Worm (Caenorhabditis elegans) whole organism, young adult: ENCODE data around the gene Y48B6A.5.

ENCODE experiments used
- D2030.7 ChIP-seq: fragments of 200-800 bp; sonication (Bioruptor generic); IDR thresholded peaks from 2 replicates; pipeline ENCODE4 v1.3.6; 2022; ENCODE audit warnings: missing genetic modification reagents, missing genetic modification characterization, missing compliant biosample characterization
- F22D6.2 ChIP-seq: sonication (generic microtip); optimal IDR thresholded peaks from 2 replicates; lab custom pipeline; 2016; ENCODE audit warnings: mild to moderate bottlenecking, missing genetic modification characterization, missing compliant biosample characterization
- F39B2.1 ChIP-seq: fragments of 200-800 bp; sonication (Bioruptor generic); IDR thresholded peaks from 2 replicates; pipeline ENCODE4 v1.3.6; 2022; ENCODE audit warnings: missing genetic modification reagents, missing genetic modification characterization, missing compliant biosample characterization
- F52B5.7 ChIP-seq: sonication (generic microtip); optimal IDR thresholded peaks from 2 replicates; lab custom pipeline; 2016; ENCODE audit warnings: mild to moderate bottlenecking, missing genetic modification characterization, missing compliant biosample characterization
- F57A8.1 ChIP-seq: fragments of 200-800 bp; sonication (Bioruptor generic); optimal IDR thresholded peaks from 2 replicates; lab custom pipeline; 2018; ENCODE audit warnings: mild to moderate bottlenecking, missing genetic modification characterization, moderate library complexity, missing compliant biosample characterization
- K12H6.12 ChIP-seq: fragments of 200-800 bp; sonication (Bioruptor generic); optimal IDR thresholded peaks from 2 replicates; lab custom pipeline; 2018; ENCODE audit warnings: mild to moderate bottlenecking, missing genetic modification characterization, missing compliant biosample characterization
- T07F8.4 ChIP-seq: sonication (generic microtip); optimal IDR thresholded peaks from 2 replicates; lab custom pipeline; 2016; ENCODE audit warnings: mild to moderate bottlenecking, missing genetic modification characterization, moderate library complexity, missing compliant biosample characterization
- akir-1 ChIP-seq: fragments of 200-800 bp; sonication (Bioruptor generic); optimal IDR thresholded peaks from 2 replicates; lab custom pipeline; 2018; ENCODE audit warnings: mild to moderate bottlenecking, missing genetic modification characterization, moderate library complexity, missing compliant biosample characterization
- atf-7 ChIP-seq: sonication (generic microtip); optimal IDR thresholded peaks from 2 replicates; lab custom pipeline; 2017; ENCODE audit warnings: mild to moderate bottlenecking, missing genetic modification characterization, missing compliant biosample characterization
- attf-6 ChIP-seq: fragments of 200-800 bp; sonication (Bioruptor generic); IDR thresholded peaks from 2 replicates; pipeline ENCODE4 v1.3.6; 2022; ENCODE audit warnings: missing genetic modification reagents, missing genetic modification characterization, missing compliant biosample characterization
- cebp-1 ChIP-seq, 2 experiments: fragments of 200-800 bp in 1 of 2; sonication (Bioruptor generic) in 1 of 2; sonication (generic microtip) in 1 of 2; IDR thresholded peaks in 1 of 2; optimal IDR thresholded peaks in 1 of 2; 2 replicates each; pipeline versions ENCODE4 v1.3.6 to Lab custom; 2017 to 2022; ENCODE audit warnings: missing compliant biosample characterization in 2 of 2, missing genetic modification characterization in 2 of 2, mild to moderate bottlenecking in 1 of 2, missing genetic modification reagents in 1 of 2, moderate library complexity in 1 of 2
- ceh-79 ChIP-seq: sonication (generic microtip); optimal IDR thresholded peaks from 2 replicates; lab custom pipeline; 2017; ENCODE audit warnings: mild to moderate bottlenecking, missing genetic modification characterization, missing compliant biosample characterization
- egl-18 ChIP-seq: fragments of 200-800 bp; sonication (Bioruptor generic); IDR thresholded peaks from 2 replicates; pipeline ENCODE4 v1.3.6; 2022; ENCODE audit warnings: missing genetic modification reagents, missing genetic modification characterization, missing compliant biosample characterization
- gei-17 ChIP-seq: fragments of 200-800 bp; sonication (Bioruptor generic); optimal IDR thresholded peaks from 2 replicates; lab custom pipeline; 2018; ENCODE audit warnings: mild to moderate bottlenecking, missing genetic modification characterization, missing compliant biosample characterization
- hlh-12 ChIP-seq: sonication (generic microtip); optimal IDR thresholded peaks from 2 replicates; lab custom pipeline; 2016; ENCODE audit warnings: missing genetic modification characterization, missing compliant biosample characterization
- hmg-20 ChIP-seq: fragments of 200-800 bp; sonication (Bioruptor generic); IDR thresholded peaks from 2 replicates; pipeline ENCODE4 v1.3.6; 2022; ENCODE audit warnings: missing genetic modification reagents, missing genetic modification characterization, missing compliant biosample characterization
- hrde-1 ChIP-seq: sonication (generic microtip); optimal IDR thresholded peaks from 2 replicates; lab custom pipeline; 2016; ENCODE audit warnings: missing genetic modification characterization, mild to moderate bottlenecking, missing compliant biosample characterization, moderate library complexity, missing genotype, missing genetic modification reagents, borderline replicate concordance
- hsf-1 ChIP-seq: fragments of 200-800 bp; sonication (Bioruptor generic); IDR thresholded peaks from 2 replicates; pipeline ENCODE4 v1.3.6; 2022; ENCODE audit warnings: missing genetic modification reagents, missing genetic modification characterization, missing compliant biosample characterization
- let-526 ChIP-seq: fragments of 200-800 bp; sonication (Bioruptor generic); IDR thresholded peaks from 2 replicates; pipeline ENCODE4 v1.3.6; 2022; ENCODE audit warnings: missing genetic modification reagents, missing genetic modification characterization, missing compliant biosample characterization
- let-607 ChIP-seq, 2 experiments: fragments of 200-800 bp in 1 of 2; sonication (Bioruptor generic) in 1 of 2; sonication (generic microtip) in 1 of 2; optimal IDR thresholded peaks; 2 replicates each; lab custom pipeline; 2016 to 2018; ENCODE audit warnings: mild to moderate bottlenecking in 2 of 2, missing compliant biosample characterization in 2 of 2, missing genetic modification characterization in 2 of 2, moderate library complexity in 2 of 2, missing genotype in 1 of 2
- lin-40 ChIP-seq: sonication (generic microtip); optimal IDR thresholded peaks from 2 replicates; lab custom pipeline; 2016; ENCODE audit warnings: missing genetic modification characterization, mild to moderate bottlenecking, missing compliant biosample characterization, missing genotype, missing genetic modification reagents
- lsl-1 ChIP-seq: fragments of 200-800 bp; sonication (Bioruptor generic); optimal IDR thresholded peaks from 2 replicates; lab custom pipeline; 2018; ENCODE audit warnings: mild to moderate bottlenecking, missing genetic modification characterization, moderate library complexity, missing compliant biosample characterization
- mes-4 ChIP-seq: sonication (generic microtip); optimal IDR thresholded peaks from 2 replicates; lab custom pipeline; 2016; ENCODE audit warnings: missing genotype, missing genetic modification characterization, missing compliant biosample characterization
- nfyb-1 ChIP-seq: fragments of 200-800 bp; sonication (Bioruptor generic); IDR thresholded peaks from 2 replicates; pipeline ENCODE4 v1.3.6; 2022; ENCODE audit warnings: missing genetic modification reagents, missing genetic modification characterization, missing compliant biosample characterization
- nhr-120 ChIP-seq: fragments of 200-800 bp; sonication (Bioruptor generic); IDR thresholded peaks from 2 replicates; pipeline ENCODE4 v1.3.6; 2022; ENCODE audit warnings: missing genetic modification characterization, missing compliant biosample characterization
- nhr-179 ChIP-seq: sonication (generic microtip); optimal IDR thresholded peaks from 2 replicates; lab custom pipeline; 2016; ENCODE audit warnings: mild to moderate bottlenecking, missing genetic modification characterization, missing compliant biosample characterization
- nhr-27 ChIP-seq: fragments of 200-800 bp; sonication (Bioruptor generic); optimal IDR thresholded peaks from 2 replicates; lab custom pipeline; 2018; ENCODE audit warnings: mild to moderate bottlenecking, missing genetic modification characterization, moderate library complexity, missing compliant biosample characterization
- nhr-80 ChIP-seq: sonication (generic microtip); optimal IDR thresholded peaks from 2 replicates; lab custom pipeline; 2016; ENCODE audit warnings: missing genetic modification characterization, missing compliant biosample characterization
- nhr-90 ChIP-seq: sonication (generic microtip); optimal IDR thresholded peaks from 2 replicates; lab custom pipeline; 2016; ENCODE audit warnings: missing genotype, mild to moderate bottlenecking, missing genetic modification characterization, missing compliant biosample characterization
- snpc-1.1 ChIP-seq: sonication (generic microtip); optimal IDR thresholded peaks from 2 replicates; lab custom pipeline; 2017; ENCODE audit warnings: missing genetic modification characterization, mild to moderate bottlenecking, missing compliant biosample characterization, antibody characterized with exemption, moderate library complexity, missing genotype, missing genetic modification reagents; ENCODE audit not compliant: insufficient read depth
- unc-62 ChIP-seq: fragments of 150-350 bp; optimal IDR thresholded peaks from 2 replicates; lab custom pipeline; 2014; ENCODE audit warnings: missing biosample characterization, missing genetic modification reagents, missing genetic modification characterization
- ztf-18 ChIP-seq: sonication (generic microtip); optimal IDR thresholded peaks from 2 replicates; lab custom pipeline; 2016; ENCODE audit warnings: missing genotype, mild to moderate bottlenecking, missing genetic modification characterization, missing compliant biosample characterization

Y48B6A.5 gene

DNA sequence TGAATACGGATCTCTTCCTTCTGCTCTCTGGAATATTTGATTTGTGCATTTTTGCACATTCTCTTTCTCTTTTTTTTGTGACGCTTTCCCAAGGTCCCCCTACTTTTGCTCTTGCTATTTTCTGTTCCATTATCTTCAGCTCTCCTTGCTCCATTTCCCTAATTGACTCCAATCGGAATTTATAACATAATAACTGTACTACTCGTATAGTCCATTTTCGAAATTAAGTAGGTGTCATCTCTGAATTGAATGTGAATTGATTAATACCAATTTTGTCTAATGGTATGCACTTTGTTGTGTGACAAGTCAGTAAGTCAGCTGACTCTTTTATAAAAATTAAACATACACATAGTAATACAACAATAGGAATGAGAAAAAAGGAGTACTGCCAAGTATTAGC lies 20.9 kb upstream of the Y48B6A.5 start:
- TF ChIP-seq hrde-1: no peak
- TF ChIP-seq hsf-1: no peak
- TF ChIP-seq nfyb-1 (GFP tag; lab: Robert Waterston, UW): no peak
- TF ChIP-seq nhr-90 (tag; lab: Kevin White, UChicago): no peak
- no peak for TF ChIP-seq hlh-12
- no peak for TF ChIP-seq F39B2.1 (GFP tag; lab: Robert Waterston, UW)
- TF ChIP-seq F22D6.2 (tag; lab: Kevin White, UChicago): no peak
- no peak for TF ChIP-seq nhr-179 (tag; lab: Kevin White, UChicago)
- TF ChIP-seq K12H6.12 (tag; lab: Kevin White, UChicago): no peak
- no peak for TF ChIP-seq snpc-1.1 (tag; lab: Kevin White, UChicago)
- no peak for TF ChIP-seq let-526
- no peak for TF ChIP-seq mes-4 (tag; lab: Kevin White, UChicago)
- TF ChIP-seq ceh-79 (tag; lab: Kevin White, UChicago): no peak
- TF ChIP-seq F57A8.1 (GFP tag; lab: Kevin White, UChicago): no peak
- TF ChIP-seq gei-17 (GFP tag; lab: Kevin White, UChicago): no peak
- TF ChIP-seq egl-18: no peak
- no peak for TF ChIP-seq let-607 (tag; optimal IDR thresholded peaks at IDR 0.05; lab: Kevin White, UChicago)
- TF ChIP-seq F52B5.7 (tag; lab: Kevin White, UChicago): no peak

- no peak for TF ChIP-seq attf-6 (GFP tag; lab: Robert Waterston, UW)
- TF ChIP-seq nhr-120 (GFP tag; lab: Robert Waterston, UW): no peak
- TF ChIP-seq lin-40 (tag; lab: Kevin White, UChicago): no peak
- no peak for TF ChIP-seq ceh-79 (tag; lab: Kevin White, UChicago)
- TF ChIP-seq hmg-20 (GFP tag; lab: Robert Waterston, UW): no peak
- no peak for TF ChIP-seq nhr-80 (tag; lab: Kevin White, UChicago)
- no peak for TF ChIP-seq T07F8.4 (tag; lab: Kevin White, UChicago)
- TF ChIP-seq nhr-27: no peak
Observed at ce11 chrII:14187456-14187855, 12.5 kb upstream of the Y48B6A.5 start.

ce11 chrII:14186937-14187336 lies 11.9 kb upstream of the Y48B6A.5 start:
- TF ChIP-seq snpc-1.1 (tag; lab: Kevin White, UChicago) (no peak), hmg-20 (GFP tag; lab: Robert Waterston, UW) (no peak), unc-62 (GFP tag; lab: Kevin White, UChicago) (no peak), D2030.7 (GFP tag; lab: Robert Waterston, UW) (no peak), atf-7 (peak; percentile 6), akir-1 (GFP tag; lab: Kevin White, UChicago) (no peak), lsl-1 (GFP tag; lab: Kevin White, UChicago) (no peak)

- TF ChIP-seq ztf-18 (no peak), cebp-1 (GFP tag; IDR thresholded peaks at IDR 0.05; lab: Robert Waterston, UW) (no peak), cebp-1 (tag; optimal IDR thresholded peaks at IDR 0.05; lab: Kevin White, UChicago) (peak; percentile 91)
Observed at ce11 chrII:14178233-14178969, 3.4 kb upstream of the Y48B6A.5 start, which contains the start of gene efhd-1. TSS of gene efhd-1 (plus strand) at chrII:14178814.
